Fruit fly (Drosophila melanogaster) whole organism, embryonic: ENCODE results near the gene tra.
A peak's percentile ranks its signal among the peaks of the same experiment; 100 is the strongest.

Experiments
- Awh ChIP-seq: fragments of 200-800 bp; sonication (Bioruptor generic); IDR thresholded peaks from 2 replicates; pipeline ENCODE4, ENCODE4 v1.3.6; 2022; ENCODE audit warnings: missing biosample characterization, missing genetic modification characterization
- CG12071 ChIP-seq: fragments of 200-800 bp; sonication (Bioruptor generic); optimal IDR thresholded peaks from 3 replicates; lab custom pipeline; 2018; ENCODE audit warnings: missing biosample characterization, mild to moderate bottlenecking, missing genetic modification characterization
- CG12104 ChIP-seq: fragments of 200-800 bp; sonication (Bioruptor generic); optimal IDR thresholded peaks from 3 replicates; lab custom pipeline; 2016; ENCODE audit warnings: missing biosample characterization, missing genetic modification characterization
- CG12769 ChIP-seq: fragments of 200-800 bp; sonication (Bioruptor generic); optimal IDR thresholded peaks from 2 replicates; lab custom pipeline; 2019; ENCODE audit warnings: missing biosample characterization, mild to moderate bottlenecking, missing genetic modification characterization, moderate library complexity
- CG12942 ChIP-seq: fragments of 200-800 bp; sonication (Bioruptor generic); optimal IDR thresholded peaks from 3 replicates; lab custom pipeline; 2016; ENCODE audit warnings: missing biosample characterization, missing genetic modification characterization
- CG13894 ChIP-seq: fragments of 200-800 bp; sonication (Bioruptor generic); optimal IDR thresholded peaks from 3 replicates; lab custom pipeline; 2018; ENCODE audit warnings: missing biosample characterization, mild to moderate bottlenecking, missing genetic modification characterization, moderate library complexity
- CG14441 ChIP-seq: fragments of 200-800 bp; sonication (Bioruptor generic); IDR thresholded peaks from 2 replicates; pipeline ENCODE4 v1.3.6; 2022; ENCODE audit warnings: missing biosample characterization, missing genetic modification characterization
- CG15269 ChIP-seq: fragments of 200-800 bp; sonication (Bioruptor generic); optimal IDR thresholded peaks from 2 replicates; lab custom pipeline; 2018; ENCODE audit warnings: missing biosample characterization, mild to moderate bottlenecking, missing genetic modification characterization, moderate library complexity
- CG15601 ChIP-seq: fragments of 200-800 bp; sonication (Bioruptor generic); optimal IDR thresholded peaks from 3 replicates; lab custom pipeline; 2019; ENCODE audit warnings: missing biosample characterization, mild to moderate bottlenecking, missing genetic modification characterization, moderate library complexity
- CG17385 ChIP-seq: fragments of 200-800 bp; sonication (Bioruptor generic); optimal IDR thresholded peaks from 3 replicates; lab custom pipeline; 2018; ENCODE audit warnings: missing biosample characterization, mild to moderate bottlenecking, missing genetic modification characterization
- CG2678 ChIP-seq: fragments of 200-800 bp; sonication (Bioruptor generic); optimal IDR thresholded peaks from 3 replicates; lab custom pipeline; 2019; ENCODE audit warnings: missing biosample characterization, mild to moderate bottlenecking, missing genetic modification characterization, moderate library complexity
- CG30403 ChIP-seq: fragments of 200-800 bp; sonication (Bioruptor generic); optimal IDR thresholded peaks from 3 replicates; lab custom pipeline; 2016; ENCODE audit warnings: missing biosample characterization, missing genetic modification characterization
- CG30431 ChIP-seq: fragments of 200-800 bp; sonication (Bioruptor generic); optimal IDR thresholded peaks from 2 replicates; lab custom pipeline; 2017; ENCODE audit warnings: missing biosample characterization, missing genetic modification characterization
- CG3995 ChIP-seq: fragments of 200-800 bp; sonication (Bioruptor generic); optimal IDR thresholded peaks from 3 replicates; lab custom pipeline; 2016; ENCODE audit warnings: missing biosample characterization, missing genetic modification characterization
- CG5180 ChIP-seq: fragments of 200-800 bp; sonication (Bioruptor generic); optimal IDR thresholded peaks from 3 replicates; lab custom pipeline; 2017; ENCODE audit warnings: missing biosample characterization, missing genetic modification characterization, mild to moderate bottlenecking, moderate library complexity, missing genetic modification reagents
- CG7928 ChIP-seq: fragments of 200-800 bp; sonication (Bioruptor generic); optimal IDR thresholded peaks from 2 replicates; lab custom pipeline; 2017; ENCODE audit warnings: missing biosample characterization, mild to moderate bottlenecking, missing genetic modification characterization
- CG7987 ChIP-seq: fragments of 200-800 bp; sonication (Bioruptor generic); optimal IDR thresholded peaks from 2 replicates; lab custom pipeline; 2018; ENCODE audit warnings: missing biosample characterization, mild to moderate bottlenecking, missing genetic modification characterization, moderate library complexity
- CG8478 ChIP-seq: fragments of >200 bp; optimal IDR thresholded peaks from 2 replicates; lab custom pipeline; 2018
- CG8944 ChIP-seq: fragments of 200-800 bp; sonication (Bioruptor generic); optimal IDR thresholded peaks from 3 replicates; lab custom pipeline; 2016; ENCODE audit warnings: missing biosample characterization, missing genetic modification characterization
- CoRest ChIP-seq: fragments of 200-800 bp; sonication (Bioruptor generic); optimal IDR thresholded peaks from 3 replicates; lab custom pipeline; 2018; ENCODE audit warnings: missing biosample characterization, mild to moderate bottlenecking, missing genetic modification characterization, moderate library complexity
- Dbx ChIP-seq: fragments of 200-800 bp; sonication (Bioruptor generic); IDR thresholded peaks from 3 replicates; pipeline ENCODE4 v1.3.6; 2022; ENCODE audit warnings: missing biosample characterization, missing genetic modification characterization
- Deaf1 ChIP-seq: fragments of 200-800 bp; optimal IDR thresholded peaks from 3 replicates; lab custom pipeline; 2019; ENCODE audit warnings: missing biosample characterization, mild to moderate bottlenecking, missing genetic modification characterization, moderate library complexity
- Dp ChIP-seq: fragments of 200-800 bp; sonication (Bioruptor generic); optimal IDR thresholded peaks from 2 replicates; lab custom pipeline; 2018; ENCODE audit warnings: missing biosample characterization, mild to moderate bottlenecking, missing genetic modification characterization, moderate library complexity
- E2f2 ChIP-seq: fragments of 200-800 bp; sonication (Bioruptor generic); IDR thresholded peaks from 2 replicates; pipeline ENCODE4 v1.3.6; 2022; ENCODE audit warnings: missing biosample characterization, missing genetic modification characterization
- Fer2 ChIP-seq: fragments of 200-800 bp; sonication (Bioruptor generic); optimal IDR thresholded peaks from 2 replicates; lab custom pipeline; 2018; ENCODE audit warnings: missing biosample characterization, mild to moderate bottlenecking, missing genetic modification characterization, moderate library complexity
- H2.0 ChIP-seq: fragments of 200-800 bp; sonication (Bioruptor generic); IDR thresholded peaks from 2 replicates; pipeline ENCODE4 v1.3.6; 2022; ENCODE audit warnings: missing biosample characterization, missing genetic modification characterization
- HHEX ChIP-seq: fragments of 200-800 bp; sonication (Bioruptor generic); optimal IDR thresholded peaks from 3 replicates; lab custom pipeline; 2017; ENCODE audit warnings: missing biosample characterization, mild to moderate bottlenecking, missing genetic modification characterization, missing genetic modification reagents
- Max ChIP-seq: fragments of 200-800 bp; sonication (Bioruptor generic); optimal IDR thresholded peaks from 2 replicates; lab custom pipeline; 2016; ENCODE audit warnings: missing biosample characterization, mild to moderate bottlenecking, missing genetic modification characterization
- NK7.1 ChIP-seq: fragments of 200-800 bp; sonication (Bioruptor generic); optimal IDR thresholded peaks from 3 replicates; lab custom pipeline; 2016; ENCODE audit warnings: missing biosample characterization, missing genetic modification characterization
- Neu2 ChIP-seq: fragments of 200-800 bp; sonication (Bioruptor generic); optimal IDR thresholded peaks from 3 replicates; lab custom pipeline; 2016; ENCODE audit warnings: missing biosample characterization, missing genetic modification characterization, borderline replicate concordance
- Optix ChIP-seq: fragments of 200-800 bp; sonication (Bioruptor generic); IDR thresholded peaks from 3 replicates; pipeline ENCODE4 v1.3.6; 2022; ENCODE audit warnings: missing biosample characterization, missing genetic modification characterization
- Ravus ChIP-seq: fragments of 200-800 bp; sonication (Bioruptor generic); IDR thresholded peaks from 2 replicates; pipeline ENCODE4 v1.3.6; 2022; ENCODE audit warnings: missing biosample characterization, missing genetic modification characterization
- Sox102F ChIP-seq: fragments of 200-800 bp; sonication (Bioruptor generic); optimal IDR thresholded peaks from 2 replicates; lab custom pipeline; 2018; ENCODE audit warnings: missing biosample characterization, mild to moderate bottlenecking, missing genetic modification characterization, moderate library complexity
- TFAM ChIP-seq: fragments of 200-800 bp; sonication (Bioruptor generic); optimal IDR thresholded peaks from 2 replicates; lab custom pipeline; 2017; ENCODE audit warnings: missing biosample characterization, missing genetic modification characterization, inconsistent platforms
- aop ChIP-seq: fragments of 200-800 bp; sonication (Bioruptor generic); IDR thresholded peaks from 2 replicates; pipeline ENCODE4 v1.3.6; 2022; ENCODE audit warnings: missing biosample characterization, missing genetic modification characterization
- az2 ChIP-seq: fragments of 200-800 bp; sonication (Bioruptor generic); optimal IDR thresholded peaks from 3 replicates; lab custom pipeline; 2016; ENCODE audit warnings: missing biosample characterization, missing genetic modification characterization
- bowl ChIP-seq: fragments of 200-800 bp; sonication (Bioruptor generic); IDR thresholded peaks from 2 replicates; pipeline ENCODE4 v1.3.6; 2022; ENCODE audit warnings: missing biosample characterization, missing genetic modification characterization
- btn ChIP-seq: fragments of 200-800 bp; sonication (Bioruptor generic); optimal IDR thresholded peaks from 2 replicates; lab custom pipeline; 2016; ENCODE audit warnings: missing biosample characterization, missing genetic modification characterization
- ci ChIP-seq: fragments of 200-800 bp; sonication (Bioruptor generic); IDR thresholded peaks from 3 replicates; pipeline ENCODE4 v1.3.6; 2022; ENCODE audit warnings: missing biosample characterization, missing genetic modification characterization
- dimm ChIP-seq: fragments of 200-800 bp; sonication (Bioruptor generic); IDR thresholded peaks from 2 replicates; pipeline ENCODE4 v1.3.6; 2022; ENCODE audit warnings: missing biosample characterization, missing genetic modification characterization
- gt ChIP-seq: fragments of 200-800 bp; sonication (Bioruptor generic); IDR thresholded peaks from 2 replicates; pipeline ENCODE4 v1.3.6; 2022; ENCODE audit warnings: missing biosample characterization, missing genetic modification characterization
- klu ChIP-seq: fragments of 200-800 bp; sonication (Bioruptor generic); IDR thresholded peaks from 2 replicates; pipeline ENCODE4 v1.3.6; 2022; ENCODE audit warnings: missing biosample characterization, missing genetic modification characterization
- lilli ChIP-seq: fragments of 200-800 bp; sonication (Bioruptor generic); optimal IDR thresholded peaks from 3 replicates; lab custom pipeline; 2016; ENCODE audit warnings: missing biosample characterization, missing genetic modification characterization
- nerfin-2 ChIP-seq: fragments of 200-800 bp; sonication (Bioruptor generic); IDR thresholded peaks from 2 replicates; pipeline ENCODE4 v1.3.6; 2022; ENCODE audit warnings: missing biosample characterization, missing genetic modification characterization; ENCODE audit not compliant: partially characterized antibody
- pb ChIP-seq: fragments of 200-800 bp; sonication (Bioruptor generic); optimal IDR thresholded peaks from 3 replicates; lab custom pipeline; 2016; ENCODE audit warnings: missing biosample characterization, missing genetic modification characterization
- prd ChIP-seq, 3 experiments: fragments of >200 bp in 2 of 3; fragments of 200-800 bp in 1 of 3; sonication (Bioruptor generic) in 1 of 3; optimal IDR thresholded peaks in 2 of 3; IDR thresholded peaks in 1 of 3; 2 replicates in 2 of 3; 3 replicates in 1 of 3; pipeline versions ENCODE4 v1.3.6 to Lab custom; 2017 to 2022; ENCODE audit warnings: missing biosample characterization in 1 of 3, missing genetic modification characterization in 1 of 3
- seq ChIP-seq: fragments of 200-800 bp; sonication (Bioruptor generic); IDR thresholded peaks from 2 replicates; pipeline ENCODE4 v1.3.6; 2022; ENCODE audit warnings: missing biosample characterization, missing genetic modification characterization
- shn ChIP-seq: fragments of 200-800 bp; sonication (Bioruptor generic); optimal IDR thresholded peaks from 3 replicates; lab custom pipeline; 2016; ENCODE audit warnings: missing biosample characterization, missing genetic modification characterization
- tio ChIP-seq: fragments of 200-800 bp; sonication (Bioruptor generic); optimal IDR thresholded peaks from 2 replicates; lab custom pipeline; 2017; ENCODE audit warnings: missing biosample characterization, missing genetic modification characterization, inconsistent platforms
- unpg ChIP-seq: fragments of 200-800 bp; sonication (Bioruptor generic); optimal IDR thresholded peaks from 3 replicates; lab custom pipeline; 2018; ENCODE audit warnings: missing biosample characterization, mild to moderate bottlenecking, missing genetic modification characterization, moderate library complexity
- zfh1 ChIP-seq: fragments of 200-800 bp; sonication (Bioruptor generic); IDR thresholded peaks from 3 replicates; pipeline ENCODE4 v1.3.6; 2022; ENCODE audit warnings: missing biosample characterization, missing genetic modification characterization

The tra gene

DNA sequence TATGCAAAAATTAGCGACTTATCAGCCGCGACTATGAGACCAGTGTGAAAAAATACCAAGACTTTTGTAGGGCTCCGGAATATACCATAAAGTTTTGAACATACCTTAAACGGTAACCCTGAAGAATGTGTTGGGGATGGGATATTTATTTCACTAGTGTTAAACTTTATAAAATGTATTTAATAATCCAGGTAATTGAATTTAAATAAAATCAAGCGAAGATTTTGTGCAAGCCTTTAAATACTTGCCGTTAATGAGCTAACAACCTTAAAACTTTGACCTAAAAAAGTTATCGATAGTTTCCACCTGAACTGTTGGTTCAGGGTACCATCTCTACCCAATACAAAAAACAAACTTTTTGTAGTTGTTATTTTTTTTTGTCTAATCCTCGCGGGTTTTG, 21.3 kb upstream of the tra start, which contains the start of gene CG4101 (continued):
- TF ChIP-seq klu (GFP tag; lab: Robert Waterston, UW) (peak; percentile 75), CG15601 (peak; percentile 80), CG7987 (GFP tag; lab: Kevin White, UChicago) (peak; percentile 53), zfh1 (GFP tag; lab: Robert Waterston, UW) (peak; percentile 76), CG13894 (peak; percentile 90), Optix (GFP tag; lab: Robert Waterston, UW) (0 out of 3 replicates have a peak, but pooled peaks have one; percentile 49), CG3995 (peak; percentile 53), dimm (no peak), tio (GFP tag; lab: Kevin White, UChicago) (no peak), prd (optimal IDR thresholded peaks at IDR 0.05; lab: Kevin White, UChicago) (no peak), prd (GFP tag; IDR thresholded peaks at IDR 0.05; lab: Robert Waterston, UW) (peak; percentile 85), CG12071 (GFP tag; lab: Kevin White, UChicago) (peak; percentile 15), TFAM (GFP tag; lab: Kevin White, UChicago) (no peak), CG7928 (GFP tag; lab: Kevin White, UChicago) (peak; percentile 88), nerfin-2 (GFP tag; lab: Robert Waterston, UW) (no peak), aop (GFP tag; lab: Robert Waterston, UW) (no peak), Max (peak; percentile 72), pb (peak; percentile 27), lilli (GFP tag; lab: Kevin White, UChicago) (peak; percentile 92), CG15269 (tag; lab: Kevin White, UChicago) (peak; percentile 82), HHEX (GFP tag; lab: Kevin White, UChicago) (peak; percentile 54), Ravus (peak; percentile 28; the same call in 1 of the 2 replicates), seq (peak; percentile 63; the same call in 1 of the 2 replicates), CG12769 (peak; percentile 75), az2 (peak; percentile 80), btn (GFP tag; lab: Kevin White, UChicago) (no peak), Awh (GFP tag; lab: Robert Waterston, UW) (no peak), CG17385 (GFP tag; lab: Kevin White, UChicago) (peak; percentile 62), gt (no peak), CG8478 (lab: Kevin White, UChicago) (no peak), Sox102F (peak; percentile 81), unpg (GFP tag; lab: Kevin White, UChicago) (peak; percentile 84), Dbx (GFP tag; lab: Robert Waterston, UW) (peak; percentile 86), bowl (no peak), CG5180 (no peak), CG30431 (GFP tag; lab: Kevin White, UChicago) (no peak), CG12942 (GFP tag; lab: Kevin White, UChicago) (peak; percentile 81), CG8944 (GFP tag; lab: Kevin White, UChicago) (peak; percentile 64), ci (GFP tag; lab: Robert Waterston, UW) (peak; percentile 82; the same call in 2 of the 3 replicates), Neu2 (GFP tag; lab: Kevin White, UChicago) (no peak), Fer2 (tag; lab: Kevin White, UChicago) (peak; percentile 65), CG2678 (tag; lab: Kevin White, UChicago) (peak; percentile 84), CG30403 (peak; percentile 91), Deaf1 (tag; lab: Kevin White, UChicago) (peak; percentile 31), H2.0 (peak; percentile 77), E2f2 (GFP tag; lab: Robert Waterston, UW) (peak; percentile 65; the same call in 1 of the 2 replicates), CG12104 (GFP tag; lab: Kevin White, UChicago) (peak; percentile 74), NK7.1 (peak; percentile 11), CG14441 (GFP tag; lab: Robert Waterston, UW) (peak; percentile 81), Dp (peak; percentile 39), shn (peak; percentile 76), CoRest (tag; lab: Kevin White, UChicago) (peak; percentile 85)
